Worm (Caenorhabditis elegans): ENCODE data around the gene hil-3.

DNA sequence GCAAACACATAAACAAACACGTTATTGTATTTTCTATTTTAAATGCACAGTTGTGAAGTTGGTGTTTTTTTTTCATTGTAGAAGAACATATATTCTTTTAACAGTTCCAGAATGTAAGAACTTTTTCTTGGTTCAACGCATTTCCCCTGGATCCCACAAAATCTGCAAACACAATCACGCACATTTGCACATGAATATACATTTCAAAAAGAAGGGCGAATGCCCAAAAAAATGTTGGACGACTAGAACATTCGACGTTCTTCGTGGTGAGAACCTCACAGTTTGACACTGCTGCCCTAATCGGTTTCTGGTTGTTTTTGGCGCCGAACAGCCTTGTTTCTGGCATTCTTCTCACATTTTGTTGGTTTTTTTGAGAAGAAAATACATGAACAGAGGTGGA, 49.4 kb upstream of the hil-3 start:
- TF ChIP-seq F13C5.2 (tag; optimal IDR thresholded peaks at IDR 0.05) (no peak), ama-1 (optimal IDR thresholded peaks at IDR 0.05) (no peak), ceh-36 (tag; optimal IDR thresholded peaks at IDR 0.05) (no peak), sea-1 (GFP tag; conservative IDR thresholded peaks at IDR 0.05) (no peak), ets-7 (tag; optimal IDR thresholded peaks at IDR 0.05) (no peak), hmbx-1 (tag; optimal IDR thresholded peaks at IDR 0.05) (no peak)
